Worm (Caenorhabditis elegans) whole organism, L2 larva: Measurements from ENCODE around the gene K01G5.10.

Source experiments
- R02D3.7 ChIP-seq: fragments of 150-350 bp; optimal IDR thresholded peaks from 2 replicates; lab custom pipeline; 2014; ENCODE audit warnings: missing biosample characterization, missing genetic modification characterization
- ceh-82 ChIP-seq: fragments of 150-350 bp; optimal IDR thresholded peaks from 2 replicates; lab custom pipeline; 2014; ENCODE audit warnings: missing biosample characterization, missing genetic modification characterization
- fos-1 ChIP-seq: fragments of 150-350 bp; optimal IDR thresholded peaks from 2 replicates; lab custom pipeline; 2014; ENCODE audit warnings: missing biosample characterization, missing genetic modification characterization
- mab-5 ChIP-seq: fragments of 150-350 bp; optimal IDR thresholded peaks from 2 replicates; lab custom pipeline; 2014; ENCODE audit warnings: missing biosample characterization, missing genetic modification characterization
- nhr-11 ChIP-seq: fragments of 150-350 bp; optimal IDR thresholded peaks from 2 replicates; lab custom pipeline; 2014; ENCODE audit warnings: missing biosample characterization, missing genetic modification characterization
- nhr-237 ChIP-seq: fragments of 150-350 bp; optimal IDR thresholded peaks from 2 replicates; lab custom pipeline; 2014; ENCODE audit warnings: missing biosample characterization, missing genetic modification characterization
- skn-1 ChIP-seq: sonication (generic microtip); optimal IDR thresholded peaks from 2 replicates; lab custom pipeline; 2017; ENCODE audit warnings: missing biosample characterization, missing genetic modification characterization
- ztf-11 ChIP-seq: sonication (generic microtip); optimal IDR thresholded peaks from 2 replicates; lab custom pipeline; 2017; ENCODE audit warnings: missing biosample characterization, missing genetic modification characterization

DNA sequence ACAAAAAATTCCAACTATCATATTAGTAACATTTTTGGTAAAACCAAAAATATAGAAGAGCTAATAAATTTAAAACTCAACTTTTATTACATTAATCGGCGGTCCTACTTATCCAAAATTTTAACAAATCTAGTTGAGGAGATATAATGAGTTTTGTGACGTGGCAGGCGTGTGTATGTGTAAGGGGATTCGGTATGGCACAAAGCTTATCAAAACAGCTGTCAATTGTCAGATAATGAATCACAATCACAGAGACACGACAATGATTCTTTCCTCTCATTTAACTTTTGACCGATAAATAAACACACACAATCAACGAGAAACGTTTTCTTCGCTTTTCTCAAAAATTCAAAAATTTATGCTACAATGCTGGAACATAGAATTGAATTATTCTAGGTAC is 43.7 kb upstream of the K01G5.10 start, which contains the start of gene K11D9.3:
- TF ChIP-seq nhr-237 (no peak), ztf-11 (no peak), R02D3.7 (tag; lab: Kevin White, UChicago) (no peak), mab-5 (no peak), fos-1 (tag; lab: Kevin White, UChicago) (no peak), skn-1 (tag; lab: Kevin White, UChicago) (no peak), nhr-11 (tag; lab: Kevin White, UChicago) (no peak), ceh-82 (tag; lab: Kevin White, UChicago) (no peak)
